Worm (Caenorhabditis elegans) whole organism, L4 larva: ENCODE measurements around the gene fbxa-51.

Source experiments
- F10B5.3 ChIP-seq: sonication (generic microtip); optimal IDR thresholded peaks from 2 replicates; lab custom pipeline; 2016; ENCODE audit warnings: mild to moderate bottlenecking, missing genetic modification characterization, missing compliant biosample characterization
- F37D6.2 ChIP-seq: sonication (generic microtip); optimal IDR thresholded peaks from 2 replicates; lab custom pipeline; 2016; ENCODE audit warnings: mild to moderate bottlenecking, missing genetic modification characterization, missing compliant biosample characterization
- F49E8.2 ChIP-seq: sonication (generic microtip); optimal IDR thresholded peaks from 2 replicates; lab custom pipeline; 2016; ENCODE audit warnings: missing compliant biosample characterization, mild to moderate bottlenecking, missing genetic modification characterization, borderline replicate concordance
- Y48G9A.11 ChIP-seq: fragments of 200-800 bp; sonication (Bioruptor generic); IDR thresholded peaks from 2 replicates; pipeline ENCODE4 v1.3.6; 2022; ENCODE audit warnings: missing genetic modification reagents, missing genetic modification characterization, missing compliant biosample characterization
- ZK546.5 ChIP-seq, 2 experiments: sonication (generic microtip); optimal IDR thresholded peaks; 2 replicates each; lab custom pipeline; 2017; ENCODE audit warnings: missing biosample characterization in 2 of 2, missing genetic modification characterization in 2 of 2
- aha-1 ChIP-seq: fragments of 150-350 bp; peaks from one replicate; lab custom pipeline; 2014; ENCODE audit warnings: missing biosample characterization, missing genetic modification characterization
- aly-2 ChIP-seq: sonication (generic microtip); optimal IDR thresholded peaks from 2 replicates; lab custom pipeline; 2018; ENCODE audit warnings: missing biosample characterization, missing genetic modification characterization
- ceh-20 ChIP-seq: fragments of 200-800 bp; sonication (Bioruptor generic); IDR thresholded peaks from 2 replicates; pipeline ENCODE4 v1.3.6; 2022; ENCODE audit warnings: missing genetic modification reagents, missing genetic modification characterization, missing compliant biosample characterization
- ceh-28 ChIP-seq: fragments of 150-350 bp; optimal IDR thresholded peaks from 2 replicates; lab custom pipeline; 2014; ENCODE audit warnings: missing biosample characterization, missing genetic modification reagents, missing genetic modification characterization
- ceh-32 ChIP-seq: sonication (generic microtip); optimal IDR thresholded peaks from 2 replicates; lab custom pipeline; 2016; ENCODE audit warnings: mild to moderate bottlenecking, missing genetic modification characterization, missing compliant biosample characterization; ENCODE audit not compliant: poor library complexity
- ceh-44 ChIP-seq: fragments of 200-800 bp; sonication (Bioruptor generic); IDR thresholded peaks from 2 replicates; pipeline ENCODE4 v1.3.6; 2022; ENCODE audit warnings: missing genetic modification reagents, missing genetic modification characterization, missing compliant biosample characterization
- ceh-82 ChIP-seq: sonication (generic microtip); optimal IDR thresholded peaks from 2 replicates; lab custom pipeline; 2017; ENCODE audit warnings: missing biosample characterization, missing genetic modification characterization
- ces-1 ChIP-seq: fragments of 150-350 bp; sonication (generic microtip); optimal IDR thresholded peaks from 4 replicates; lab custom pipeline; 2014; ENCODE audit warnings: missing biosample characterization, missing genetic modification reagents, missing genetic modification characterization
- daf-16 ChIP-seq, 3 experiments: sonication (generic microtip); optimal IDR thresholded peaks; 2 replicates each; lab custom pipeline; 2016 to 2017; ENCODE audit warnings: missing genetic modification characterization in 3 of 3, missing genetic modification reagents in 3 of 3, mild to moderate bottlenecking in 2 of 3, missing compliant biosample characterization in 2 of 3, missing biosample characterization in 1 of 3, moderate library complexity in 1 of 3
- daf-19 ChIP-seq: fragments of 200-800 bp; sonication (Bioruptor generic); conservative IDR thresholded peaks from 2 replicates; pipeline ENCODE4 v1.3.6; 2022; ENCODE audit warnings: missing genetic modification characterization, missing compliant biosample characterization
- daf-8 ChIP-seq: fragments of 200-800 bp; sonication (Bioruptor generic); IDR thresholded peaks from 2 replicates; pipeline ENCODE4 v1.3.6; 2022; ENCODE audit warnings: missing genetic modification characterization, missing compliant biosample characterization
- dmd-6 ChIP-seq: fragments of 200-800 bp; sonication (Bioruptor generic); IDR thresholded peaks from 2 replicates; pipeline ENCODE4 v1.3.6; 2022; ENCODE audit warnings: missing genetic modification reagents, missing genetic modification characterization, missing compliant biosample characterization
- dpl-1 ChIP-seq: fragments of 150-350 bp; optimal IDR thresholded peaks from 2 replicates; lab custom pipeline; 2014; ENCODE audit warnings: missing biosample characterization, missing genetic modification reagents, missing genetic modification characterization
- dve-1 ChIP-seq: sonication (generic microtip); optimal IDR thresholded peaks from 2 replicates; lab custom pipeline; 2017; ENCODE audit warnings: antibody characterized with exemption, mild to moderate bottlenecking, missing genetic modification characterization, missing compliant biosample characterization; ENCODE audit not compliant: insufficient read depth
- gei-8 ChIP-seq: fragments of 200-800 bp; sonication (Bioruptor generic); optimal IDR thresholded peaks from 2 replicates; lab custom pipeline; 2018; ENCODE audit warnings: mild to moderate bottlenecking, missing genetic modification characterization, missing compliant biosample characterization
- hif-1 ChIP-seq, 2 experiments: sonication (generic microtip); optimal IDR thresholded peaks; 2 replicates each; lab custom pipeline; 2016 to 2017; ENCODE audit warnings: missing compliant biosample characterization in 2 of 2, missing genetic modification characterization in 2 of 2, missing genetic modification reagents in 2 of 2, missing genotype in 2 of 2, mild to moderate bottlenecking in 1 of 2
- hlh-30 ChIP-seq: sonication (generic microtip); optimal IDR thresholded peaks from 2 replicates; lab custom pipeline; 2017; ENCODE audit warnings: antibody characterized with exemption, mild to moderate bottlenecking, missing genetic modification characterization, missing compliant biosample characterization; ENCODE audit not compliant: insufficient read depth
- hmg-1.1 ChIP-seq: fragments of 200-800 bp; sonication (Bioruptor generic); IDR thresholded peaks from 2 replicates; pipeline ENCODE4 v1.3.6; 2022; ENCODE audit warnings: missing genetic modification reagents, missing genetic modification characterization, missing compliant biosample characterization
- lin-29 ChIP-seq: fragments of 200-800 bp; sonication (Bioruptor generic); IDR thresholded peaks from 2 replicates; pipeline ENCODE4 v1.3.6; 2022; ENCODE audit warnings: missing genetic modification reagents, missing genetic modification characterization, missing compliant biosample characterization
- lin-39 ChIP-seq: fragments of 150-350 bp; optimal IDR thresholded peaks from 2 replicates; lab custom pipeline; 2014; ENCODE audit warnings: missing biosample characterization, missing genetic modification reagents, missing genetic modification characterization
- lir-3 ChIP-seq: sonication (generic microtip); optimal IDR thresholded peaks from 2 replicates; lab custom pipeline; 2016; ENCODE audit warnings: mild to moderate bottlenecking, missing genetic modification characterization, missing compliant biosample characterization
- mdl-1 ChIP-seq, 2 experiments: fragments of 150-350 bp in 1 of 2; sonication (generic microtip) in 1 of 2; optimal IDR thresholded peaks; 2 replicates each; lab custom pipeline; 2014 to 2017; ENCODE audit warnings: missing biosample characterization in 2 of 2, missing genetic modification characterization in 2 of 2
- mdt-29 ChIP-seq: fragments of 200-800 bp; sonication (Bioruptor generic); IDR thresholded peaks from 2 replicates; pipeline ENCODE4 v1.3.6; 2022; ENCODE audit warnings: missing genetic modification reagents, missing genetic modification characterization, missing compliant biosample characterization
- mes-2 ChIP-seq: sonication (generic microtip); optimal IDR thresholded peaks from 2 replicates; lab custom pipeline; 2016; ENCODE audit warnings: missing genotype, mild to moderate bottlenecking, missing genetic modification characterization, missing compliant biosample characterization; ENCODE audit not compliant: poor library complexity, severe bottlenecking
- mxl-3 ChIP-seq: fragments of 200-800 bp; sonication (Bioruptor generic); optimal IDR thresholded peaks from 2 replicates; lab custom pipeline; 2018; ENCODE audit warnings: mild to moderate bottlenecking, missing genetic modification characterization, missing compliant biosample characterization
- nhr-10 ChIP-seq: fragments of 150-350 bp; optimal IDR thresholded peaks from 2 replicates; lab custom pipeline; 2014; ENCODE audit warnings: missing biosample characterization, missing genetic modification characterization
- nhr-111 ChIP-seq: fragments of 200-800 bp; sonication (Bioruptor generic); optimal IDR thresholded peaks from 2 replicates; lab custom pipeline; 2018; ENCODE audit warnings: mild to moderate bottlenecking, missing genetic modification characterization, missing compliant biosample characterization
- nhr-237 ChIP-seq: sonication (generic microtip); optimal IDR thresholded peaks from 2 replicates; lab custom pipeline; 2017; ENCODE audit warnings: missing biosample characterization, missing genetic modification characterization
- nhr-28 ChIP-seq: fragments of 150-350 bp; optimal IDR thresholded peaks from 2 replicates; lab custom pipeline; 2014; ENCODE audit warnings: missing biosample characterization, missing genetic modification characterization
- nhr-48 ChIP-seq: sonication (generic microtip); optimal IDR thresholded peaks from 2 replicates; lab custom pipeline; 2016; ENCODE audit warnings: mild to moderate bottlenecking, missing genetic modification characterization, missing compliant biosample characterization
- nhr-6 ChIP-seq: fragments of 150-350 bp; optimal IDR thresholded peaks from 2 replicates; lab custom pipeline; 2014; ENCODE audit warnings: missing biosample characterization, missing genetic modification characterization
- nhr-76 ChIP-seq: fragments of 150-350 bp; optimal IDR thresholded peaks from 2 replicates; lab custom pipeline; 2014; ENCODE audit warnings: missing biosample characterization, missing genetic modification characterization
- nhr-77 ChIP-seq: fragments of 150-350 bp; optimal IDR thresholded peaks from 2 replicates; lab custom pipeline; 2014; ENCODE audit warnings: missing biosample characterization, missing genetic modification characterization
- rbr-2 ChIP-seq: sonication (generic microtip); optimal IDR thresholded peaks from 2 replicates; lab custom pipeline; 2016; ENCODE audit warnings: missing genotype, missing genetic modification characterization, missing compliant biosample characterization
- skn-1 ChIP-seq: fragments of 150-350 bp; optimal IDR thresholded peaks from 2 replicates; lab custom pipeline; 2014; ENCODE audit warnings: missing biosample characterization, missing genetic modification characterization
- snpc-4 ChIP-seq: fragments of 150-350 bp; optimal IDR thresholded peaks from 2 replicates; lab custom pipeline; 2014; ENCODE audit warnings: missing biosample characterization, missing genetic modification characterization
- spr-3 ChIP-seq: fragments of 200-800 bp; sonication (Bioruptor generic); optimal IDR thresholded peaks from 2 replicates; lab custom pipeline; 2018; ENCODE audit warnings: mild to moderate bottlenecking, missing genetic modification characterization, missing compliant biosample characterization
- tag-97 ChIP-seq: fragments of 200-800 bp; sonication (Bioruptor generic); IDR thresholded peaks from 2 replicates; pipeline ENCODE4 v1.3.6; 2022; ENCODE audit warnings: missing genetic modification characterization, missing compliant biosample characterization
- tra-1 ChIP-seq: fragments of 200-800 bp; sonication (Bioruptor generic); IDR thresholded peaks from 2 replicates; pipeline ENCODE4 v1.3.6; 2022; ENCODE audit warnings: missing genetic modification reagents, missing genetic modification characterization, missing compliant biosample characterization
- zfp-2 ChIP-seq: sonication (generic microtip); optimal IDR thresholded peaks from 2 replicates; lab custom pipeline; 2016; ENCODE audit warnings: mild to moderate bottlenecking, missing genetic modification characterization, missing compliant biosample characterization
- zip-11 ChIP-seq: fragments of 200-800 bp; sonication (Bioruptor generic); IDR thresholded peaks from 2 replicates; pipeline ENCODE4 v1.3.6; 2022; ENCODE audit warnings: missing genetic modification characterization, missing compliant biosample characterization

fbxa-51 gene

ce11 chrIII:936037-936507 is 26.0 kb upstream of the fbxa-51 start, which contains the start of gene fbxa-55 (continued):
- TF ChIP-seq lin-29 = no peak
- TF ChIP-seq nhr-111 (GFP tag; lab: Kevin White, UChicago) = no peak
- TF ChIP-seq nhr-6 (tag; lab: Kevin White, UChicago) = no peak
- TF ChIP-seq gei-8 = no peak
- TF ChIP-seq daf-8 = no peak
- TF ChIP-seq Y48G9A.11 = no peak
- no peak for TF ChIP-seq daf-16 (GFP tag; optimal IDR thresholded peaks at IDR 0.05; lab: Kevin White, UChicago)
- peak; percentile 51 for TF ChIP-seq daf-16 (tag; optimal IDR thresholded peaks at IDR 0.05; lab: Kevin White, UChicago)
- no peak for TF ChIP-seq aly-2 (tag; lab: Kevin White, UChicago)
- TF ChIP-seq nhr-28 = peak; percentile 25
- TF ChIP-seq mdt-29 (GFP tag; lab: Robert Waterston, UW) = no peak
- TF ChIP-seq mxl-3 (GFP tag; lab: Kevin White, UChicago) = no peak
- TF ChIP-seq zip-11 (GFP tag; lab: Robert Waterston, UW) = no peak
- no peak for TF ChIP-seq skn-1
- TF ChIP-seq nhr-77 (tag; lab: Kevin White, UChicago) = no peak
- no peak for TF ChIP-seq nhr-10 (tag; lab: Kevin White, UChicago)
- TF ChIP-seq ceh-20 (GFP tag; lab: Robert Waterston, UW) = no peak; the same call in 1 of the 2 replicates
- no peak for TF ChIP-seq tag-97 (GFP tag; lab: Robert Waterston, UW)
- TF ChIP-seq nhr-48 = no peak
- TF ChIP-seq hmg-1.1 (GFP tag; lab: Robert Waterston, UW) = no peak
- TF ChIP-seq ces-1 (GFP tag; lab: Kevin White, UChicago) = no peak
- TF ChIP-seq nhr-76 (tag; lab: Kevin White, UChicago) = no peak
- no peak for TF ChIP-seq ceh-28 (tag; lab: Kevin White, UChicago)
- TF ChIP-seq F10B5.3 (tag; lab: Kevin White, UChicago) = no peak
- TF ChIP-seq aha-1 (tag; lab: Kevin White, UChicago) = no peak
- TF ChIP-seq tra-1 (GFP tag; lab: Robert Waterston, UW) = peak; percentile 80
- TF ChIP-seq dve-1 (tag; lab: Kevin White, UChicago) = peak; percentile 52
- no peak for TF ChIP-seq daf-19
- TF ChIP-seq rbr-2 (tag; lab: Kevin White, UChicago) = no peak
- no peak for TF ChIP-seq snpc-4 (tag; lab: Kevin White, UChicago)
- TF ChIP-seq ceh-82 = no peak
- TF ChIP-seq hlh-30 = no peak
- TF ChIP-seq lir-3 (tag; lab: Kevin White, UChicago) = no peak
- no peak for TF ChIP-seq ceh-44 (GFP tag; lab: Robert Waterston, UW)
- no peak for TF ChIP-seq lin-39

- TF ChIP-seq dmd-6 (no peak), ZK546.5 (tag; optimal IDR thresholded peaks at IDR 0.05; lab: Kevin White, UChicago) (no peak), mes-2 (tag; lab: Kevin White, UChicago) (no peak), nhr-28 (no peak), spr-3 (GFP tag; lab: Kevin White, UChicago) (no peak), ceh-44 (GFP tag; lab: Robert Waterston, UW) (no peak), F37D6.2 (no peak)
These were observed 24.1 kb upstream of the fbxa-51 start, which contains the start of gene fbxa-56 for ce11 chrIII:937961-938360. fbxa-56 (minus strand) TSS chrIII:938061.

- no peak for TF ChIP-seq dpl-1 (GFP tag; lab: Kevin White, UChicago)
- TF ChIP-seq mdl-1 (tag; optimal IDR thresholded peaks at IDR 0.05; lab: Kevin White, UChicago) = no peak
- no peak for TF ChIP-seq nhr-237 (tag; lab: Kevin White, UChicago)
- no peak for TF ChIP-seq lin-29
- no peak for TF ChIP-seq F49E8.2 (tag; lab: Kevin White, UChicago)
- TF ChIP-seq ceh-28 (tag; lab: Kevin White, UChicago) = no peak
- TF ChIP-seq skn-1 = no peak
- TF ChIP-seq ceh-32 (tag; lab: Kevin White, UChicago) = no peak
- no peak for TF ChIP-seq ZK546.5 (tag; optimal IDR thresholded peaks at IDR 0.05; lab: Kevin White, UChicago)
- TF ChIP-seq hif-1 (tag; optimal IDR thresholded peaks at IDR 0.05; lab: Kevin White, UChicago) = no peak
- TF ChIP-seq zfp-2 (tag; lab: Kevin White, UChicago) = no peak
- no peak for TF ChIP-seq nhr-77 (tag; lab: Kevin White, UChicago)
- no peak for TF ChIP-seq nhr-10 (tag; lab: Kevin White, UChicago)
- TF ChIP-seq, all 104 proteins: peak for 0
These were observed 23.5 kb upstream of the fbxa-51 start, which contains the start of gene fbxa-22 for ce11 chrIII:938569-938968. fbxa-22 (plus strand) TSS chrIII:938869.
